Worm (Caenorhabditis elegans) whole organism, young adult: ENCODE data around the gene srg-7.

ENCODE experiments used
- B0035.1 ChIP-seq: sonication (generic microtip); optimal IDR thresholded peaks from 2 replicates; lab custom pipeline; 2016; ENCODE audit warnings: missing genetic modification characterization, mild to moderate bottlenecking, missing compliant biosample characterization, missing genotype, missing genetic modification reagents
- pha-4 ChIP-seq: fragments of 150-350 bp; sonication (generic microtip); optimal IDR thresholded peaks from 2 replicates; lab custom pipeline; 2014; ENCODE audit warnings: missing biosample characterization, missing genetic modification reagents, missing genetic modification characterization

ce11 chrIII:6268061-6268460 is at the start of gene srg-7:
- TF ChIP-seq pha-4, result no peak
- no peak for TF ChIP-seq B0035.1 (tag; lab: Kevin White, UChicago)
